Worm (Caenorhabditis elegans) whole organism, L3 larva: Measurements from ENCODE around the gene efr-3.

Experiments used
- R02D3.7 ChIP-seq: fragments of 150-350 bp; optimal IDR thresholded peaks from 2 replicates; lab custom pipeline; 2014; ENCODE audit warnings: missing biosample characterization, missing genetic modification characterization
- ZK546.5 ChIP-seq: sonication (generic microtip); optimal IDR thresholded peaks from 2 replicates; lab custom pipeline; 2017; ENCODE audit warnings: missing biosample characterization, missing genetic modification characterization
- elt-3 ChIP-seq, 3 experiments: fragments of 150-350 bp in 1 of 3; sonication (generic microtip) in 2 of 3; optimal IDR thresholded peaks; 2 replicates in 2 of 3; 4 replicates in 1 of 3; lab custom pipeline; 2014 to 2017; ENCODE audit warnings: missing biosample characterization in 3 of 3, missing genetic modification characterization in 3 of 3
- fos-1 ChIP-seq: fragments of 150-350 bp; optimal IDR thresholded peaks from 2 replicates; lab custom pipeline; 2014; ENCODE audit warnings: missing biosample characterization, missing genetic modification characterization
- nhr-12 ChIP-seq: fragments of 150-350 bp; optimal IDR thresholded peaks from 2 replicates; lab custom pipeline; 2014; ENCODE audit warnings: missing biosample characterization, missing genetic modification characterization
- nhr-237 ChIP-seq: fragments of 150-350 bp; optimal IDR thresholded peaks from 2 replicates; lab custom pipeline; 2014; ENCODE audit warnings: missing biosample characterization, missing genetic modification characterization
- nhr-77 ChIP-seq: fragments of 150-350 bp; optimal IDR thresholded peaks from 2 replicates; lab custom pipeline; 2014; ENCODE audit warnings: missing biosample characterization, missing genetic modification characterization
- pqm-1 ChIP-seq: fragments of 150-350 bp; optimal IDR thresholded peaks from 2 replicates; lab custom pipeline; 2017; ENCODE audit warnings: missing biosample characterization, missing genetic modification characterization, inconsistent platforms
- sea-2 ChIP-seq: fragments of 150-350 bp; sonication (generic microtip); optimal IDR thresholded peaks from 4 replicates; lab custom pipeline; 2014; ENCODE audit warnings: missing biosample characterization, missing genetic modification reagents, missing genetic modification characterization
- snpc-4 ChIP-seq: fragments of 150-350 bp; optimal IDR thresholded peaks from 2 replicates; lab custom pipeline; 2014; ENCODE audit warnings: missing biosample characterization, missing genetic modification characterization
- unc-62 ChIP-seq: fragments of 150-350 bp; sonication (generic microtip); optimal IDR thresholded peaks from 4 replicates; lab custom pipeline; 2014; ENCODE audit warnings: missing biosample characterization, missing genetic modification reagents, missing genetic modification characterization

ce11 chrII:6348360-6348759 lies 27.4 kb upstream of the efr-3 start:
- TF ChIP-seq snpc-4 (tag; lab: Kevin White, UChicago) (no peak), unc-62 (GFP tag; lab: Kevin White, UChicago) (peak; percentile 71), R02D3.7 (tag; lab: Kevin White, UChicago) (peak; percentile 55), nhr-237 (tag; lab: Kevin White, UChicago) (no peak), nhr-12 (tag; lab: Kevin White, UChicago) (no peak), elt-3 (tag; optimal IDR thresholded peaks at IDR 0.05; lab: Kevin White, UChicago) (no peak), pqm-1 (tag; lab: Kevin White, UChicago) (peak; percentile 75), ZK546.5 (tag; lab: Kevin White, UChicago) (no peak), sea-2 (GFP tag; lab: Kevin White, UChicago) (no peak), fos-1 (tag; lab: Kevin White, UChicago) (no peak), nhr-77 (tag; lab: Kevin White, UChicago) (peak; percentile 18)
